Worm (Caenorhabditis elegans): ENCODE data around the gene W04G3.12.

Gene W04G3.12

ce11 chrX:11057028-11057427 is 19.6 kb downstream of the W04G3.12 start, which contains the start of gene lpr-3:
TSS of gene lpr-3 (plus strand) at chrX:11057401.
- TF ChIP-seq lin-1 (GFP tag; IDR thresholded peaks at IDR 0.05) (no peak), nhr-28 (tag; optimal IDR thresholded peaks at IDR 0.05) (peak; percentile 11), mxl-3 (GFP tag; optimal IDR thresholded peaks at IDR 0.05) (peak; percentile 45), F26F4.8 (GFP tag; conservative IDR thresholded peaks at IDR 0.05) (no peak), ceh-20 (GFP tag; IDR thresholded peaks at IDR 0.05) (no peak), hlh-30 (tag; optimal IDR thresholded peaks at IDR 0.05; ENCODE audit: insufficient read depth) (peak; percentile 14), hlh-11 (tag; optimal IDR thresholded peaks at IDR 0.05) (peak; percentile 61)

DNA sequence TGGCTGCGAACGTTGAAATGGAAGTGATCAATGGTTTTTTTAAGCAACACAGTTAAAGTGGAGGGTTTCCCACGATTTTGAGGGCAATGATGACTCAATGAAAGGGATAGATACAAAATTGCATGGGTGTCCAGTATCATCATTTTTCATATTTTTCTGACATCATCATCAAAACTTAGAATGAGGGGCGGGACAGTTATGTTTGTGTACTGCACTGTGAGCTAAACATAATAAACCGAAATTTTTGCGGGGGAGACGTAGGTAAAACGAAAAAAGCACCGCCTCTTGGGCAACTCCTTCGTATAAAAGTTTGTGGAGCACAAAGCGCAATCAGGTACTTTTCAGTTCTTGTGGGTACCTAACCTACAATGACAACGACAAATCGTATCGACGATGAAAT is 23.0 kb downstream of the W04G3.12 start, which contains the start of gene C09F12.2:
TSS of gene C09F12.2 (plus strand) at position 301 of the 400 bp plus-strand sequence.
- no peak for TF ChIP-seq skn-1 (tag; optimal IDR thresholded peaks at IDR 0.05)
- no peak for TF ChIP-seq ceh-44 (GFP tag; IDR thresholded peaks at IDR 0.05)
- TF ChIP-seq spr-3 (GFP tag; optimal IDR thresholded peaks at IDR 0.05) = no peak
- TF ChIP-seq madf-5 (GFP tag; IDR thresholded peaks at IDR 0.05) = no peak
- 0 out of 2 replicates have a peak, but pooled peaks have one; percentile 67 for TF ChIP-seq tag-97 (GFP tag; IDR thresholded peaks at IDR 0.05)

DNA sequence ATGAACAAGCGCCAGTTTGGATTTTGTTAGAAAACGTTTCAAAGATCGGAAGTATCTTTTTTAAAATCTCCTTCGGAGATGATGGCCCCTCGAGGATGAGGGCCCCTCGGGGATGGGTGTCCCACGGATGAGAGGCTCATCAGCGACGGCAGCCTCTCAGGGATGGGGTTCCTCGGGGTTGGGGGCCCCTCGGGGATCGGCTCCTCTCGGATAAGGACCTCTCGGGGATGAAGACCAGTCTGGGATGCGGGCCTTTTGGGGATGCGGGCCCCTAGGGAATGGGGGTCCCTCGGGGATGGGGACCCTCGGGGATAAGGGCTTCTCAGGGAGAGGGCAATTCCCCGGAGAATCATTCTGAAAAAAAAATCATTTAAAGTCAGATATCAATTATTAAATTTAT is 26.3 kb downstream of the W04G3.12 start:
- peak; percentile 61; the same call in 1 of the 2 replicates for TF ChIP-seq tag-97 (GFP tag; IDR thresholded peaks at IDR 0.05)
- no peak for TF ChIP-seq nhr-25 (tag; optimal IDR thresholded peaks at IDR 0.05; ENCODE audit: borderline replicate concordance, insufficient read depth)
- no peak for TF ChIP-seq Y105C5A.15 (GFP tag; IDR thresholded peaks at IDR 0.05)
- TF ChIP-seq aly-2 (tag; optimal IDR thresholded peaks at IDR 0.05) = no peak
- no peak for TF ChIP-seq dmd-9 (GFP tag; IDR thresholded peaks at IDR 0.05)
- TF ChIP-seq set-16 (GFP tag; IDR thresholded peaks at IDR 0.05) = peak; percentile 98
- TF ChIP-seq D1046.2 (GFP tag; IDR thresholded peaks at IDR 0.05) = 0 out of 2 replicates have a peak, but pooled peaks have one; percentile 12
- TF ChIP-seq ceh-62 (tag; optimal IDR thresholded peaks at IDR 0.05) = no peak
- TF ChIP-seq aha-1 (tag) = peak; percentile 57
- no peak for TF ChIP-seq nhr-102 (tag; optimal IDR thresholded peaks at IDR 0.05)
- TF ChIP-seq unc-130 (GFP tag; optimal IDR thresholded peaks at IDR 0.05) = no peak
- no peak for TF ChIP-seq F37D6.2 (tag; optimal IDR thresholded peaks at IDR 0.05)

DNA sequence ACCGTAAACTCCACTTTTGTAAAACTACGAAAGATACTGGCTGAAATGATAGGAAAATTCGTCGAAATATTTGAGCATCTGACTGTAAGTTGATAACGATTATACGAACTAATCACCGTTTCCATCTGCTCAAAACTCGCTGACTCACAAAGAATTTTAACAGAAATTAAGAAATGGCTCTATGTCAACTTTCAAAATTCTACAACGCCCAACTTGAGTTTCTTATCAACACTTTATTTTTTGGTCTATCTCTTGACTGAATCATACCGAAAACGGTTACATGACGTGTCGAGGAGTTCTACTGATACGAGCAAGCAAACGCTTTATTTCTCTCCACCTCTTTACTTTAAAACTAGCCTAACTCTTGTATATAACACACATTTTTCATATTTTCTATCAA is 29.4 kb downstream of the W04G3.12 start, which contains the start of gene clc-1:
TSS of gene clc-1 (plus strand) at position 264 of the 400 bp plus-strand sequence.
- TF ChIP-seq F49E8.2 (tag; optimal IDR thresholded peaks at IDR 0.05; ENCODE audit: borderline replicate concordance) (no peak), daf-19 (GFP tag; conservative IDR thresholded peaks at IDR 0.05) (no peak), php-3 (GFP tag; IDR thresholded peaks at IDR 0.05) (peak; percentile 57), unc-39 (tag; optimal IDR thresholded peaks at IDR 0.05) (no peak), lim-7 (GFP tag; IDR thresholded peaks at IDR 0.05) (no peak), D1046.2 (GFP tag; IDR thresholded peaks at IDR 0.05) (no peak), T20F7.1 (GFP tag; optimal IDR thresholded peaks at IDR 0.05) (peak; percentile 29), egl-27 (tag; optimal IDR thresholded peaks at IDR 0.05) (no peak), F26F4.8 (GFP tag; conservative IDR thresholded peaks at IDR 0.05) (no peak), daf-16 (GFP tag; optimal IDR thresholded peaks at IDR 0.05) (peak in 1 of 2 experiments; percentile 37), daf-16 (tag; optimal IDR thresholded peaks at IDR 0.05) (peak; percentile 87), mdl-1 (tag; optimal IDR thresholded peaks at IDR 0.05) (no peak), rbr-2 (tag; optimal IDR thresholded peaks at IDR 0.05) (no peak), zfp-3 (GFP tag; conservative IDR thresholded peaks at IDR 0.05) (no peak), dmd-8 (GFP tag; IDR thresholded peaks at IDR 0.05) (no peak), T26A8.4 (GFP tag; IDR thresholded peaks at IDR 0.05) (no peak), spr-3 (GFP tag; optimal IDR thresholded peaks at IDR 0.05) (no peak), mxl-3 (GFP tag; optimal IDR thresholded peaks at IDR 0.05) (no peak), dmd-9 (GFP tag; IDR thresholded peaks at IDR 0.05) (no peak), F37D6.2 (tag; optimal IDR thresholded peaks at IDR 0.05) (no peak), saeg-2 (GFP tag; IDR thresholded peaks at IDR 0.05) (no peak), snpc-4 (tag; optimal IDR thresholded peaks at IDR 0.05) (no peak), ZK337.2 (GFP tag; IDR thresholded peaks at IDR 0.05) (no peak), nhr-102 (tag; optimal IDR thresholded peaks at IDR 0.05) (no peak), nhr-10 (tag; optimal IDR thresholded peaks at IDR 0.05) (no peak), arid-1 (GFP tag; conservative IDR thresholded peaks at IDR 0.05) (no peak), lin-29 (GFP tag; IDR thresholded peaks at IDR 0.05) (no peak), egl-43 (GFP tag; IDR thresholded peaks at IDR 0.05) (no peak), nhr-237 (tag; optimal IDR thresholded peaks at IDR 0.05) (no peak), hlh-30 (tag; optimal IDR thresholded peaks at IDR 0.05; ENCODE audit: insufficient read depth) (peak; percentile 1), aha-1 (tag) (no peak), Y75B8A.6 (GFP tag; IDR thresholded peaks at IDR 0.05) (no peak)
